Fruit fly (Drosophila melanogaster) whole organism, embryonic: ENCODE measurements around the gene Nadsyn.
A peak's percentile ranks its signal among the peaks of the same experiment; 100 is the strongest.

Experiments
- ATbp ChIP-seq: fragments of 200-800 bp; sonication (Bioruptor generic); optimal IDR thresholded peaks from 2 replicates; lab custom pipeline; 2017; ENCODE audit warnings: missing biosample characterization, mild to moderate bottlenecking, missing genetic modification characterization, missing genetic modification reagents
- Ada2b ChIP-seq: fragments of 200-800 bp; sonication (Bioruptor generic); IDR thresholded peaks from 2 replicates; pipeline ENCODE4 v1.3.6; 2022; ENCODE audit warnings: missing biosample characterization, missing genetic modification characterization
- CG11456 ChIP-seq: fragments of 200-800 bp; sonication (Bioruptor generic); IDR thresholded peaks from 3 replicates; pipeline ENCODE4 v1.3.6; 2022; ENCODE audit warnings: missing biosample characterization, missing genetic modification characterization
- CG11696 ChIP-seq: fragments of 200-800 bp; sonication (Bioruptor generic); IDR thresholded peaks from 2 replicates; pipeline ENCODE4 v1.3.6; 2022; ENCODE audit warnings: missing biosample characterization, missing genetic modification characterization
- CG14965 ChIP-seq: fragments of 200-800 bp; sonication (Bioruptor generic); optimal IDR thresholded peaks from 2 replicates; lab custom pipeline; 2016; ENCODE audit warnings: missing biosample characterization, missing genetic modification characterization, borderline replicate concordance
- CG15514 ChIP-seq: fragments of 200-800 bp; sonication (Bioruptor generic); optimal IDR thresholded peaks from 3 replicates; lab custom pipeline; 2017; ENCODE audit warnings: missing biosample characterization, missing genetic modification characterization, mild to moderate bottlenecking, moderate library complexity, missing genetic modification reagents
- CG1647 ChIP-seq: fragments of 200-800 bp; sonication (Bioruptor generic); optimal IDR thresholded peaks from 3 replicates; lab custom pipeline; 2016; ENCODE audit warnings: missing biosample characterization, missing genetic modification characterization
- CG16779 ChIP-seq: fragments of 200-800 bp; sonication (Bioruptor generic); IDR thresholded peaks from 2 replicates; pipeline ENCODE4 v1.3.6; 2022; ENCODE audit warnings: missing biosample characterization, missing genetic modification characterization
- CG18619 ChIP-seq: fragments of 200-800 bp; sonication (Bioruptor generic); optimal IDR thresholded peaks from 3 replicates; lab custom pipeline; 2017; ENCODE audit warnings: missing biosample characterization, mild to moderate bottlenecking, missing genetic modification characterization
- CG32772 ChIP-seq: fragments of 200-800 bp; sonication (Bioruptor generic); IDR thresholded peaks from 2 replicates; pipeline ENCODE4 v1.3.6; 2022; ENCODE audit warnings: missing biosample characterization, missing genetic modification characterization
- CG34376 ChIP-seq: fragments of 200-800 bp; sonication (Bioruptor generic); optimal IDR thresholded peaks from 2 replicates; lab custom pipeline; 2018; ENCODE audit warnings: missing biosample characterization, mild to moderate bottlenecking, missing genetic modification characterization
- CG34422 ChIP-seq: fragments of 200-800 bp; sonication (Bioruptor generic); IDR thresholded peaks from 3 replicates; pipeline ENCODE4 v1.3.6; 2022; ENCODE audit warnings: missing biosample characterization, missing genetic modification characterization
- CG4282 ChIP-seq: fragments of 200-800 bp; sonication (Bioruptor generic); optimal IDR thresholded peaks from 2 replicates; lab custom pipeline; 2016; ENCODE audit warnings: missing biosample characterization, missing genetic modification characterization
- CG4360 ChIP-seq: fragments of 200-800 bp; sonication (Bioruptor generic); IDR thresholded peaks from 2 replicates; pipeline ENCODE4 v1.3.6; 2022; ENCODE audit warnings: missing biosample characterization, missing genetic modification characterization
- CG43689 ChIP-seq: fragments of 200-800 bp; sonication (Bioruptor generic); IDR thresholded peaks from 2 replicates; pipeline ENCODE4 v1.3.6; 2022; ENCODE audit warnings: missing biosample characterization, missing genetic modification characterization
- CG4730 ChIP-seq: fragments of 200-800 bp; sonication (Bioruptor generic); IDR thresholded peaks from 2 replicates; pipeline ENCODE4 v1.3.6; 2022; ENCODE audit warnings: missing biosample characterization, missing genetic modification characterization
- CG5245 ChIP-seq: fragments of 200-800 bp; sonication (Bioruptor generic); optimal IDR thresholded peaks from 3 replicates; lab custom pipeline; 2016; ENCODE audit warnings: missing biosample characterization, missing genetic modification characterization
- CG6689 ChIP-seq: fragments of 200-800 bp; sonication (Bioruptor generic); IDR thresholded peaks from 2 replicates; pipeline ENCODE4 v1.3.6; 2022; ENCODE audit warnings: missing biosample characterization, missing genetic modification characterization
- CG7786 ChIP-seq: fragments of 200-800 bp; sonication (Bioruptor generic); optimal IDR thresholded peaks from 2 replicates; lab custom pipeline; 2016; ENCODE audit warnings: missing biosample characterization, missing genetic modification characterization
- CG8290 ChIP-seq, 3 experiments: fragments of 200-800 bp; sonication (Bioruptor generic); optimal IDR thresholded peaks; 2 replicates each; lab custom pipeline; 2016 to 2019; ENCODE audit warnings: missing biosample characterization in 3 of 3, missing genetic modification characterization in 3 of 3, mild to moderate bottlenecking in 2 of 3, moderate library complexity in 1 of 3
- CG8388 ChIP-seq: fragments of 200-800 bp; sonication (Bioruptor generic); optimal IDR thresholded peaks from 2 replicates; lab custom pipeline; 2019; ENCODE audit warnings: missing biosample characterization, mild to moderate bottlenecking, missing genetic modification characterization, moderate library complexity
- CG8924 ChIP-seq: fragments of 200-800 bp; optimal IDR thresholded peaks from 3 replicates; lab custom pipeline; 2019; ENCODE audit warnings: missing biosample characterization, mild to moderate bottlenecking, missing genetic modification characterization, moderate library complexity
- Chrac-16 ChIP-seq: fragments of 200-800 bp; sonication (Bioruptor generic); optimal IDR thresholded peaks from 3 replicates; lab custom pipeline; 2016; ENCODE audit warnings: missing biosample characterization, missing genetic modification characterization
- D ChIP-seq, 2 experiments: fragments of 200-800 bp in 1 of 2; fragments of >200 bp in 1 of 2; sonication (Bioruptor generic) in 1 of 2; optimal IDR thresholded peaks; 2 replicates in 1 of 2; 3 replicates in 1 of 2; lab custom pipeline; 2017; ENCODE audit warnings: mild to moderate bottlenecking in 1 of 2, missing biosample characterization in 1 of 2, missing genetic modification characterization in 1 of 2, missing genetic modification reagents in 1 of 2
- Ets97D ChIP-seq: fragments of 200-800 bp; sonication (Bioruptor generic); optimal IDR thresholded peaks from 3 replicates; lab custom pipeline; 2016; ENCODE audit warnings: missing biosample characterization, missing genetic modification characterization
- Fer3 ChIP-seq: fragments of 200-800 bp; sonication (Bioruptor generic); optimal IDR thresholded peaks from 2 replicates; lab custom pipeline; 2018; ENCODE audit warnings: missing biosample characterization, mild to moderate bottlenecking, missing genetic modification characterization, moderate library complexity
- H15 ChIP-seq: fragments of 200-800 bp; sonication (Bioruptor generic); IDR thresholded peaks from 3 replicates; pipeline ENCODE4 v1.3.6; 2022; ENCODE audit warnings: missing biosample characterization, missing genetic modification characterization
- HLH54F ChIP-seq: fragments of 200-800 bp; sonication (Bioruptor generic); optimal IDR thresholded peaks from 3 replicates; lab custom pipeline; 2016; ENCODE audit warnings: missing biosample characterization, missing genetic modification characterization
- Hr51 ChIP-seq, 2 experiments: fragments of 200-800 bp; sonication (Bioruptor generic); optimal IDR thresholded peaks; 2 replicates in 1 of 2; 3 replicates in 1 of 2; lab custom pipeline; 2016 to 2018; ENCODE audit warnings: missing biosample characterization in 2 of 2, missing genetic modification characterization in 2 of 2, mild to moderate bottlenecking in 1 of 2, moderate library complexity in 1 of 2
- MESR4 ChIP-seq: fragments of 200-800 bp; sonication (Bioruptor generic); optimal IDR thresholded peaks from 2 replicates; lab custom pipeline; 2018; ENCODE audit warnings: missing biosample characterization, mild to moderate bottlenecking, missing genetic modification characterization, moderate library complexity
- Max ChIP-seq: fragments of 200-800 bp; sonication (Bioruptor generic); optimal IDR thresholded peaks from 2 replicates; lab custom pipeline; 2016; ENCODE audit warnings: missing biosample characterization, mild to moderate bottlenecking, missing genetic modification characterization
- Mrtf ChIP-seq: fragments of 200-800 bp; sonication (Bioruptor generic); IDR thresholded peaks from 3 replicates; pipeline ENCODE4 v1.3.6; 2022; ENCODE audit warnings: missing biosample characterization, missing genetic modification characterization
- NFAT ChIP-seq: fragments of 200-800 bp; sonication (Bioruptor generic); IDR thresholded peaks from 2 replicates; pipeline ENCODE4 v1.3.6; 2022; ENCODE audit warnings: missing biosample characterization, missing genetic modification characterization
- Ptx1 ChIP-seq: fragments of 200-800 bp; sonication (Bioruptor generic); IDR thresholded peaks from 2 replicates; pipeline ENCODE4 v1.3.6; 2022; ENCODE audit warnings: missing biosample characterization, missing genetic modification characterization
- Ravus ChIP-seq: fragments of 200-800 bp; sonication (Bioruptor generic); IDR thresholded peaks from 2 replicates; pipeline ENCODE4 v1.3.6; 2022; ENCODE audit warnings: missing biosample characterization, missing genetic modification characterization
- Rfx ChIP-seq: fragments of 200-800 bp; sonication (Bioruptor generic); IDR thresholded peaks from 2 replicates; pipeline ENCODE4 v1.3.6; 2022; ENCODE audit warnings: missing biosample characterization, missing genetic modification characterization
- ab ChIP-seq: fragments of 200-800 bp; sonication (Bioruptor generic); optimal IDR thresholded peaks from 2 replicates; lab custom pipeline; 2016; ENCODE audit warnings: missing biosample characterization, missing genetic modification characterization
- ara ChIP-seq: fragments of 200-800 bp; sonication (Bioruptor generic); IDR thresholded peaks from 2 replicates; pipeline ENCODE4 v1.3.6; 2022; ENCODE audit warnings: missing biosample characterization, missing genetic modification characterization
- chn ChIP-seq: fragments of 200-800 bp; sonication (Bioruptor generic); optimal IDR thresholded peaks from 2 replicates; lab custom pipeline; 2016; ENCODE audit warnings: missing biosample characterization, missing genetic modification characterization
- dimm ChIP-seq: fragments of 200-800 bp; sonication (Bioruptor generic); IDR thresholded peaks from 2 replicates; pipeline ENCODE4 v1.3.6; 2022; ENCODE audit warnings: missing biosample characterization, missing genetic modification characterization
- eve ChIP-seq, 2 experiments: fragments of >200 bp; optimal IDR thresholded peaks; 2 replicates each; lab custom pipeline; 2017; ENCODE audit warnings: missing biosample characterization in 2 of 2, missing genetic modification characterization in 2 of 2
- exex ChIP-seq: fragments of 200-800 bp; sonication (Bioruptor generic); optimal IDR thresholded peaks from 4 replicates; lab custom pipeline; 2018; ENCODE audit warnings: missing biosample characterization, mild to moderate bottlenecking, missing genetic modification characterization, moderate library complexity
- fd3F ChIP-seq: fragments of 200-800 bp; sonication (Bioruptor generic); optimal IDR thresholded peaks from 2 replicates; lab custom pipeline; 2018; ENCODE audit warnings: missing biosample characterization, mild to moderate bottlenecking, missing genetic modification characterization, moderate library complexity
- gcm2 ChIP-seq: fragments of 200-800 bp; sonication (Bioruptor generic); optimal IDR thresholded peaks from 2 replicates; lab custom pipeline; 2016; ENCODE audit warnings: missing biosample characterization, missing genetic modification characterization
- grau ChIP-seq: fragments of 200-800 bp; optimal IDR thresholded peaks from 3 replicates; lab custom pipeline; 2019; ENCODE audit warnings: missing biosample characterization, mild to moderate bottlenecking, missing genetic modification characterization, moderate library complexity
- grn ChIP-seq: fragments of 200-800 bp; sonication (Bioruptor generic); optimal IDR thresholded peaks from 3 replicates; lab custom pipeline; 2017; ENCODE audit warnings: missing biosample characterization, missing genetic modification characterization
- psq ChIP-seq: fragments of 200-800 bp; sonication (Bioruptor generic); optimal IDR thresholded peaks from 2 replicates; lab custom pipeline; 2017; ENCODE audit warnings: missing biosample characterization, missing genetic modification characterization
- sens-2 ChIP-seq: fragments of 200-800 bp; sonication (Bioruptor generic); IDR thresholded peaks from 2 replicates; pipeline ENCODE4 v1.3.6; 2022; ENCODE audit warnings: missing biosample characterization, missing genetic modification characterization
- sr ChIP-seq: fragments of 200-800 bp; sonication (Bioruptor generic); IDR thresholded peaks from 3 replicates; pipeline ENCODE4 v1.3.6; 2022; ENCODE audit warnings: missing biosample characterization, missing genetic modification characterization
- zf30C ChIP-seq: fragments of 200-800 bp; sonication (Bioruptor generic); optimal IDR thresholded peaks from 3 replicates; lab custom pipeline; 2018; ENCODE audit warnings: missing biosample characterization, mild to moderate bottlenecking, missing genetic modification characterization

Gene Nadsyn

dm6 chrX:13643961-13644360 is 74.1 kb downstream of the Nadsyn start (continued):
- TF ChIP-seq CG5245 (GFP tag; lab: Kevin White, UChicago), result peak; percentile 57
- TF ChIP-seq Chrac-16 (GFP tag; lab: Kevin White, UChicago), result peak; percentile 20
- TF ChIP-seq CG32772 (GFP tag; lab: Robert Waterston, UW), result peak; percentile 73
- peak; percentile 44 for TF ChIP-seq CG8388 (GFP tag; lab: Kevin White, UChicago)
- TF ChIP-seq CG8924 (tag; lab: Kevin White, UChicago), result peak; percentile 23
- TF ChIP-seq zf30C (GFP tag; lab: Kevin White, UChicago), result no peak
- TF ChIP-seq CG16779 (GFP tag; lab: Robert Waterston, UW), result 0 out of 2 replicates have a peak, but pooled peaks have one; percentile 16
- TF ChIP-seq CG4360, result no peak
- TF ChIP-seq ATbp (GFP tag; lab: Kevin White, UChicago), result peak; percentile 25
- TF ChIP-seq Mrtf (GFP tag; lab: Robert Waterston, UW), result no peak
- TF ChIP-seq MESR4 (GFP tag; lab: Kevin White, UChicago), result no peak
- peak; percentile 39 for TF ChIP-seq Max
- TF ChIP-seq CG1647, result peak; percentile 53
- no peak for TF ChIP-seq gcm2
- peak in 1 of 2 experiments; percentile 65 for TF ChIP-seq eve (GFP tag; optimal IDR thresholded peaks at IDR 0.05; lab: Kevin White, UChicago)
- peak; percentile 30 for TF ChIP-seq CG7786
- TF ChIP-seq grn (GFP tag; lab: Kevin White, UChicago), result peak; percentile 50
- TF ChIP-seq dimm (GFP tag; lab: Robert Waterston, UW), result 0 out of 2 replicates have a peak, but pooled peaks have one; percentile 24
- TF ChIP-seq Rfx (GFP tag; lab: Robert Waterston, UW), result peak; percentile 80
- TF ChIP-seq HLH54F (GFP tag; lab: Kevin White, UChicago), result peak; percentile 11
- TF ChIP-seq grau (tag; lab: Kevin White, UChicago), result peak; percentile 14
- TF ChIP-seq Ets97D (GFP tag; lab: Kevin White, UChicago), result peak; percentile 3
- peak; percentile 77 for TF ChIP-seq ara
- TF ChIP-seq sens-2 (GFP tag; lab: Robert Waterston, UW), result peak; percentile 69
- peak; percentile 71 for TF ChIP-seq CG6689 (GFP tag; lab: Robert Waterston, UW)
- TF ChIP-seq exex (tag; lab: Kevin White, UChicago), result peak; percentile 81
- TF ChIP-seq CG11456 (GFP tag; lab: Robert Waterston, UW), result peak; percentile 67
- TF ChIP-seq Ada2b (GFP tag; lab: Robert Waterston, UW), result peak; percentile 78
- peak; percentile 51 for TF ChIP-seq Fer3 (tag; lab: Kevin White, UChicago)
- 0 out of 2 replicates have a peak, but pooled peaks have one; percentile 13 for TF ChIP-seq CG43689 (GFP tag; lab: Robert Waterston, UW)
- TF ChIP-seq Ptx1, result peak; percentile 79
- peak; percentile 1 for TF ChIP-seq CG18619 (GFP tag; lab: Kevin White, UChicago)
- TF ChIP-seq psq (GFP tag; lab: Kevin White, UChicago), result no peak
- TF ChIP-seq CG4730 (GFP tag; lab: Robert Waterston, UW), result peak; percentile 51; the same call in 1 of the 2 replicates
- peak; percentile 30 for TF ChIP-seq fd3F
- no peak for TF ChIP-seq CG4282
- TF ChIP-seq D (optimal IDR thresholded peaks at IDR 0.05; lab: Kevin White, UChicago), result no peak
- peak; percentile 28 for TF ChIP-seq D (GFP tag; optimal IDR thresholded peaks at IDR 0.05; lab: Kevin White, UChicago)
- peak; percentile 84; the same call in 1 of the 2 replicates for TF ChIP-seq NFAT (GFP tag; lab: Robert Waterston, UW)
- 0 out of 2 replicates have a peak, but pooled peaks have one; percentile 43 for TF ChIP-seq CG11696
- TF ChIP-seq sr (GFP tag; lab: Robert Waterston, UW), result no peak
- TF ChIP-seq CG8290 (GFP tag; optimal IDR thresholded peaks at IDR 0.05; lab: Kevin White, UChicago), result no peak
- TF ChIP-seq CG8290 (tag; optimal IDR thresholded peaks at IDR 0.05; lab: Kevin White, UChicago), result peak in 1 of 2 experiments; percentile 37
- TF ChIP-seq ab (GFP tag; lab: Kevin White, UChicago), result no peak
- TF ChIP-seq CG15514 (GFP tag; lab: Kevin White, UChicago), result peak; percentile 28
- peak; percentile 75 for TF ChIP-seq CG34422 (GFP tag; lab: Robert Waterston, UW)
- TF ChIP-seq Ravus, result peak; percentile 41
- peak; percentile 31; the same call in 1 of the 3 replicates for TF ChIP-seq H15 (GFP tag; lab: Robert Waterston, UW)
- TF ChIP-seq CG14965 (GFP tag; lab: Kevin White, UChicago), result no peak
- TF ChIP-seq CG34376, result peak; percentile 68
- TF ChIP-seq chn (GFP tag; lab: Kevin White, UChicago), result peak; percentile 51
- TF ChIP-seq Hr51 (GFP tag; optimal IDR thresholded peaks at IDR 0.05; lab: Kevin White, UChicago), result peak in 1 of 2 experiments; percentile 51
